Fruit fly (Drosophila melanogaster) whole organism: ENCODE results near the gene CG13842.

Experiments
- CG8478 ChIP-seq: fragments of >200 bp; optimal IDR thresholded peaks from 2 replicates; lab custom pipeline; 2018; ENCODE audit warnings: inconsistent platforms
- Dll ChIP-seq: fragments of >200 bp; optimal IDR thresholded peaks from 2 replicates; lab custom pipeline; 2017
- EcR ChIP-seq, 2 experiments: fragments of >200 bp; optimal IDR thresholded peaks; 2 replicates each; lab custom pipeline; 2017; ENCODE audit warnings: missing biosample characterization in 2 of 2, missing genetic modification characterization in 2 of 2, missing genetic modification reagents in 2 of 2
- pan ChIP-seq: fragments of >200 bp; optimal IDR thresholded peaks from 2 replicates; lab custom pipeline; 2017
- psq ChIP-seq: fragments of >200 bp; optimal IDR thresholded peaks from 2 replicates; lab custom pipeline; 2017
- usp ChIP-seq: fragments of >200 bp; optimal IDR thresholded peaks from 2 replicates; lab custom pipeline; 2017; ENCODE audit warnings: missing biosample characterization, missing genetic modification characterization, mixed read lengths

DNA sequence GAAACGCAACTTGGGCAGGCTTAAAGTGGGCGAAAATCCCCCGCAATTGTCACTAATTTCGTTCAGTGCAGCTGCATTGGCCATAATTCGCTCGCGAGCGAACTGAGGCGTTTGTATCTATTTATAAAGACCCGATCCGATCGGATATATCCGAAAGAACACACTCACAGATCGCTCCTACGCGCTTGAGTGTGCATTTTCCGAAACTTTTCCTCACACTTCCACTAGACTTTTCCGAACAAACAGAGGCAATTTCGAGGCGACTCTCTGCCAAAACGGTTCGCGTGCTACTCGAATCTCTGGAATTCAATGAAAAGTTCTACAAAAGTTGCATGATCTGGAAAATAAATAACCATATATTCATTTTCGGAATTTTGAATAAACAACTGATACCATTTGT lies 5.3 kb downstream of the CG13842 start, which contains the start of the genes CG6972 and CCAP:
- no peak for TF ChIP-seq usp (GFP tag; lab: Kevin White, UChicago)
- TF ChIP-seq pan (lab: Kevin White, UChicago) = no peak
- TF ChIP-seq Dll = no peak
- TF ChIP-seq psq (lab: Kevin White, UChicago) = no peak
- TF ChIP-seq CG8478 = no peak
- TF ChIP-seq EcR (GFP tag; optimal IDR thresholded peaks at IDR 0.05; lab: Kevin White, UChicago) = no peak
